Worm (Caenorhabditis elegans) whole organism, L4/young adult: ENCODE results near the gene srd-42.

Experiments
- W03F9.2 ChIP-seq: fragments of 150-350 bp; optimal IDR thresholded peaks from 2 replicates; lab custom pipeline; 2014; ENCODE audit warnings: missing biosample characterization, missing genetic modification characterization
- dao-5 ChIP-seq: sonication (generic microtip); optimal IDR thresholded peaks from 2 replicates; lab custom pipeline; 2016; ENCODE audit warnings: missing genotype, missing genetic modification characterization, moderate library complexity, missing compliant biosample characterization
- him-1 ChIP-seq: sonication (generic microtip); optimal IDR thresholded peaks from 2 replicates; lab custom pipeline; 2016; ENCODE audit warnings: missing genotype, missing genetic modification reagents, missing genetic modification characterization, missing compliant biosample characterization

- TF ChIP-seq W03F9.2: no peak
- no peak for TF ChIP-seq dao-5 (tag; lab: Kevin White, UChicago)
- no peak for TF ChIP-seq him-1
These were observed 11.8 kb upstream of the srd-42 start for ce11 chrX:13315093-13315492.
